Fruit fly (Drosophila melanogaster) whole organism: ENCODE results near the gene Rat1.

ENCODE experiments used
- CG8478 ChIP-seq: fragments of >200 bp; optimal IDR thresholded peaks from 2 replicates; lab custom pipeline; 2018; ENCODE audit warnings: inconsistent platforms

Gene Rat1

dm6 chr2L:6960165-6960564, 52.3 kb downstream of the Rat1 start, which contains the start of the genes Atac1 and Hmgcl:
Gene Atac1, minus strand, starts transcription at chr2L:6960328.
Gene Hmgcl, plus strand, starts transcription at chr2L:6960377.
- TF ChIP-seq CG8478 (lab: Kevin White, UChicago) = no peak
